Fruit fly (Drosophila melanogaster) whole organism, wandering third instar larva: ENCODE results near the gene Vinc.

Experiments
- CG32264 ChIP-seq: fragments of 200-800 bp; sonication (Bioruptor generic); optimal IDR thresholded peaks from 2 replicates; lab custom pipeline; 2016; ENCODE audit warnings: missing biosample characterization, missing genetic modification characterization
- CrebA ChIP-seq: fragments of 200-800 bp; sonication (Bioruptor generic); optimal IDR thresholded peaks from 2 replicates; lab custom pipeline; 2016; ENCODE audit warnings: missing biosample characterization, mild to moderate bottlenecking, missing genetic modification characterization, borderline replicate concordance
- Dfd ChIP-seq: fragments of >200 bp; optimal IDR thresholded peaks from 2 replicates; lab custom pipeline; 2017; ENCODE audit warnings: missing biosample characterization, missing genetic modification characterization
- GATAd ChIP-seq: sonication (Bioruptor generic); optimal IDR thresholded peaks from 2 replicates; lab custom pipeline; 2016; ENCODE audit warnings: missing biosample characterization, missing genetic modification characterization
- Hr78 ChIP-seq: fragments of >200 bp; optimal IDR thresholded peaks from 2 replicates; lab custom pipeline; 2017; ENCODE audit warnings: missing biosample characterization, missing genetic modification characterization
- Hr83 ChIP-seq: fragments of 200-300 bp; sonication (Bioruptor generic); optimal IDR thresholded peaks from 2 replicates; lab custom pipeline; 2016; ENCODE audit warnings: missing biosample characterization, mild to moderate bottlenecking, missing genetic modification characterization, moderate library complexity; ENCODE audit not compliant: poor library complexity, severe bottlenecking
- Myc ChIP-seq: fragments of >200 bp; optimal IDR thresholded peaks from 2 replicates; lab custom pipeline; 2017
- OdsH ChIP-seq: fragments of 200-800 bp; sonication (Bioruptor generic); optimal IDR thresholded peaks from 2 replicates; lab custom pipeline; 2016; ENCODE audit warnings: missing biosample characterization, mild to moderate bottlenecking, missing genetic modification characterization
- br ChIP-seq: fragments of 200-800 bp; sonication (Bioruptor generic); optimal IDR thresholded peaks from 2 replicates; lab custom pipeline; 2016; ENCODE audit warnings: missing biosample characterization, missing genetic modification characterization
- dsf ChIP-seq: sonication (Bioruptor generic); optimal IDR thresholded peaks from 2 replicates; lab custom pipeline; 2016; ENCODE audit warnings: missing biosample characterization, missing genetic modification characterization, borderline replicate concordance
- ey ChIP-seq: fragments of 200-800 bp; sonication (Bioruptor generic); optimal IDR thresholded peaks from 2 replicates; lab custom pipeline; 2016; ENCODE audit warnings: missing biosample characterization, missing genetic modification characterization
- fru ChIP-seq: fragments of 200-800 bp; sonication (Bioruptor generic); optimal IDR thresholded peaks from 3 replicates; lab custom pipeline; 2016; ENCODE audit warnings: missing biosample characterization, mild to moderate bottlenecking, missing genetic modification characterization
- lola ChIP-seq: fragments of >200 bp; optimal IDR thresholded peaks from 2 replicates; lab custom pipeline; 2017; ENCODE audit warnings: missing biosample characterization, missing genetic modification characterization
- psq ChIP-seq: fragments of 200-800 bp; sonication (Bioruptor generic); optimal IDR thresholded peaks from 3 replicates; lab custom pipeline; 2017; ENCODE audit warnings: missing biosample characterization, mild to moderate bottlenecking, missing genetic modification characterization, moderate library complexity

DNA sequence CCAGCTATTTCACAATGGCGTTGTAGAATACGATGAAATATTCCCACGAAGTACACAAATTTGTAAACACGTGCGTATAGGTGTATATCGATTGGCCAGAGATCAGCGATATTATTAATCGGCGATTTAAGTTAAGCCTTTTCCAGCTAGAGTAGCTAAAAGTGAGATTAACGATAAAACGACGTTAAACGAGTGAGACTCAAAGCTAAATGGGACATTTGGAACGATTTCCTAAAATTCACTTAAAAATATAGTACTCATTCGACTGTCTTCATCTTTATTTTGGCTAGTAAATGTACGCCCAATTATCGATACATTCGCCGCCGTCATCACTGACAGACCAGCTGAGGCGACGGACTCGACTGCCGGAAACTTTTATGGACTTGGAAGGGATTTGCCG lies 37.8 kb downstream of the Vinc start, which contains the start of the genes Nmd3 and CG17776:
- TF ChIP-seq lola (GFP tag; lab: Kevin White, UChicago) (no peak), Hr78 (GFP tag; lab: Kevin White, UChicago) (no peak), Dfd (GFP tag; lab: Kevin White, UChicago) (no peak), Hr83 (no peak), CrebA (GFP tag; lab: Kevin White, UChicago) (no peak), psq (GFP tag; lab: Kevin White, UChicago) (no peak), OdsH (no peak), CG32264 (GFP tag; lab: Kevin White, UChicago) (no peak), fru (GFP tag; lab: Kevin White, UChicago) (no peak), br (GFP tag; lab: Kevin White, UChicago) (no peak), GATAd (no peak), ey (GFP tag; lab: Kevin White, UChicago) (no peak), Myc (lab: Kevin White, UChicago) (peak; percentile 97), dsf (GFP tag; lab: Kevin White, UChicago) (no peak)
